Fruit fly (Drosophila melanogaster) whole organism, prepupa: Measurements from ENCODE around the gene Cpr64Ad.

Experiments
- CG10631 ChIP-seq: fragments of 200-800 bp; sonication (Bioruptor generic); optimal IDR thresholded peaks from 2 replicates; lab custom pipeline; 2016; ENCODE audit warnings: missing biosample characterization, missing genetic modification characterization
- CG10669 ChIP-seq: fragments of 200-800 bp; sonication (Bioruptor generic); optimal IDR thresholded peaks from 3 replicates; lab custom pipeline; 2018; ENCODE audit warnings: missing biosample characterization, mild to moderate bottlenecking, missing genetic modification characterization, moderate library complexity
- CG11294 ChIP-seq: fragments of 200-800 bp; sonication (Bioruptor generic); IDR thresholded peaks from 2 replicates; pipeline ENCODE4 v1.3.6; 2022; ENCODE audit warnings: missing biosample characterization, missing genetic modification characterization
- CG11762 ChIP-seq: fragments of 200-800 bp; sonication (Bioruptor generic); optimal IDR thresholded peaks from 3 replicates; lab custom pipeline; 2016; ENCODE audit warnings: missing biosample characterization, missing genetic modification characterization; ENCODE audit not compliant: insufficient read depth
- CG15336 ChIP-seq: fragments of 200-800 bp; sonication (Bioruptor generic); IDR thresholded peaks from 2 replicates; pipeline ENCODE4 v1.3.6; 2022; ENCODE audit warnings: missing biosample characterization, missing genetic modification characterization
- CG1621 ChIP-seq: fragments of 200-800 bp; sonication (Bioruptor generic); optimal IDR thresholded peaks from 3 replicates; lab custom pipeline; 2018; ENCODE audit warnings: missing biosample characterization, mild to moderate bottlenecking, missing genetic modification characterization
- CG3032 ChIP-seq: fragments of 200-800 bp; optimal IDR thresholded peaks from 2 replicates; lab custom pipeline; 2019; ENCODE audit warnings: missing biosample characterization, mild to moderate bottlenecking, missing genetic modification characterization, moderate library complexity
- CG31627 ChIP-seq: fragments of 200-800 bp; sonication (Bioruptor generic); optimal IDR thresholded peaks from 3 replicates; lab custom pipeline; 2016; ENCODE audit warnings: missing biosample characterization, missing genetic modification characterization
- CG3919 ChIP-seq: fragments of 200-800 bp; sonication (Bioruptor generic); optimal IDR thresholded peaks from 3 replicates; lab custom pipeline; 2016; ENCODE audit warnings: missing biosample characterization, missing genetic modification characterization
- CG6276 ChIP-seq: fragments of 200-800 bp; sonication (Bioruptor generic); optimal IDR thresholded peaks from 2 replicates; lab custom pipeline; 2017; ENCODE audit warnings: missing biosample characterization, mild to moderate bottlenecking, missing genetic modification characterization
- CG6792 ChIP-seq: fragments of 200-800 bp; sonication (Bioruptor generic); optimal IDR thresholded peaks from 3 replicates; lab custom pipeline; 2016; ENCODE audit warnings: missing biosample characterization, missing genetic modification characterization
- CG7368 ChIP-seq: fragments of 200-800 bp; sonication (Bioruptor generic); optimal IDR thresholded peaks from 3 replicates; lab custom pipeline; 2016; ENCODE audit warnings: missing biosample characterization, missing genetic modification characterization
- CG8119 ChIP-seq: fragments of 200-800 bp; sonication (Bioruptor generic); IDR thresholded peaks from 3 replicates; pipeline ENCODE4 v1.3.6; 2022; ENCODE audit warnings: missing biosample characterization, missing genetic modification characterization
- CG8319 ChIP-seq: fragments of 200-800 bp; sonication (Bioruptor generic); optimal IDR thresholded peaks from 3 replicates; lab custom pipeline; 2016; ENCODE audit warnings: missing biosample characterization, missing genetic modification characterization
- CG8632 ChIP-seq: fragments of 200-800 bp; sonication (Bioruptor generic); optimal IDR thresholded peaks from 3 replicates; lab custom pipeline; 2016; ENCODE audit warnings: missing biosample characterization, missing genetic modification characterization
- CG9139 ChIP-seq: fragments of 200-800 bp; sonication (Bioruptor generic); optimal IDR thresholded peaks from 3 replicates; lab custom pipeline; 2017; ENCODE audit warnings: missing biosample characterization, mild to moderate bottlenecking, missing genetic modification characterization
- Eip75B ChIP-seq: fragments of 200-800 bp; sonication (Bioruptor generic); optimal IDR thresholded peaks from 3 replicates; lab custom pipeline; 2016; ENCODE audit warnings: missing biosample characterization, missing genetic modification characterization
- Eip78C ChIP-seq: fragments of 200-800 bp; sonication (Bioruptor generic); peaks from one replicate; lab custom pipeline; 2016; ENCODE audit warnings: missing biosample characterization, missing genetic modification characterization
- Eip93F ChIP-seq: fragments of 200-800 bp; sonication (Bioruptor generic); optimal IDR thresholded peaks from 2 replicates; lab custom pipeline; 2016; ENCODE audit warnings: missing biosample characterization, mild to moderate bottlenecking, missing genetic modification characterization
- Ets21C ChIP-seq: fragments of 200-800 bp; sonication (Bioruptor generic); optimal IDR thresholded peaks from 3 replicates; lab custom pipeline; 2016; ENCODE audit warnings: missing biosample characterization, missing genetic modification characterization
- Ets96B ChIP-seq: fragments of 200-800 bp; optimal IDR thresholded peaks from 2 replicates; lab custom pipeline; 2019; ENCODE audit warnings: missing biosample characterization, mild to moderate bottlenecking, missing genetic modification characterization, moderate library complexity
- Gug ChIP-seq: fragments of 200-800 bp; sonication (Bioruptor generic); IDR thresholded peaks from 2 replicates; pipeline ENCODE4 v1.3.6; 2022; ENCODE audit warnings: missing biosample characterization, missing genetic modification characterization
- Hr38 ChIP-seq: sonication (Bioruptor generic); optimal IDR thresholded peaks from 2 replicates; lab custom pipeline; 2016; ENCODE audit warnings: missing biosample characterization, missing genetic modification characterization
- Hr39 ChIP-seq: fragments of 200-800 bp; sonication (Bioruptor generic); optimal IDR thresholded peaks from 2 replicates; lab custom pipeline; 2016; ENCODE audit warnings: missing biosample characterization, missing genetic modification characterization
- Smox ChIP-seq: fragments of 200-800 bp; sonication (Bioruptor generic); optimal IDR thresholded peaks from 3 replicates; lab custom pipeline; 2016; ENCODE audit warnings: missing biosample characterization, missing genetic modification characterization
- Sox14 ChIP-seq: fragments of 200-800 bp; sonication (Bioruptor generic); optimal IDR thresholded peaks from 3 replicates; lab custom pipeline; 2016; ENCODE audit warnings: missing biosample characterization, missing genetic modification characterization
- Sox15 ChIP-seq: fragments of 200-800 bp; sonication (Bioruptor generic); optimal IDR thresholded peaks from 3 replicates; lab custom pipeline; 2016; ENCODE audit warnings: missing biosample characterization, missing genetic modification characterization
- acj6 ChIP-seq: fragments of 200-800 bp; sonication (Bioruptor generic); optimal IDR thresholded peaks from 3 replicates; lab custom pipeline; 2016; ENCODE audit warnings: missing biosample characterization, missing genetic modification characterization
- cyc ChIP-seq: fragments of 200-800 bp; sonication (Bioruptor generic); optimal IDR thresholded peaks from 3 replicates; lab custom pipeline; 2016; ENCODE audit warnings: missing biosample characterization, missing genetic modification characterization
- dac ChIP-seq: fragments of 200-800 bp; sonication (Bioruptor generic); optimal IDR thresholded peaks from 2 replicates; lab custom pipeline; 2017; ENCODE audit warnings: missing biosample characterization, mild to moderate bottlenecking, missing genetic modification characterization
- eg ChIP-seq: fragments of 200-800 bp; sonication (Bioruptor generic); IDR thresholded peaks from 3 replicates; pipeline ENCODE4 v1.3.6; 2022; ENCODE audit warnings: missing biosample characterization, missing genetic modification characterization
- esn ChIP-seq: fragments of 200-800 bp; sonication (Bioruptor generic); optimal IDR thresholded peaks from 2 replicates; lab custom pipeline; 2016; ENCODE audit warnings: missing biosample characterization, mild to moderate bottlenecking, missing genetic modification characterization, moderate library complexity
- fd59A ChIP-seq: fragments of 200-800 bp; sonication (Bioruptor generic); optimal IDR thresholded peaks from 2 replicates; lab custom pipeline; 2017; ENCODE audit warnings: missing biosample characterization, mild to moderate bottlenecking, missing genetic modification characterization, missing genetic modification reagents
- fkh ChIP-seq: fragments of 200-800 bp; sonication (Bioruptor generic); optimal IDR thresholded peaks from 3 replicates; lab custom pipeline; 2017; ENCODE audit warnings: missing biosample characterization, mild to moderate bottlenecking, missing genetic modification characterization, moderate library complexity
- lz ChIP-seq: fragments of 200-800 bp; sonication (Bioruptor generic); optimal IDR thresholded peaks from 3 replicates; lab custom pipeline; 2016; ENCODE audit warnings: missing biosample characterization, missing genetic modification characterization
- pdm3 ChIP-seq: fragments of 200-800 bp; sonication (Bioruptor generic); optimal IDR thresholded peaks from 3 replicates; lab custom pipeline; 2016; ENCODE audit warnings: missing biosample characterization, missing genetic modification characterization
- spab ChIP-seq: fragments of 200-800 bp; sonication (Bioruptor generic); optimal IDR thresholded peaks from 2 replicates; lab custom pipeline; 2017; ENCODE audit warnings: missing biosample characterization, mild to moderate bottlenecking, missing genetic modification characterization, missing genetic modification reagents
- ss ChIP-seq, 2 experiments: fragments of 200-800 bp; sonication (Bioruptor generic); optimal IDR thresholded peaks; 2 replicates in 1 of 2; 3 replicates in 1 of 2; lab custom pipeline; 2017 to 2018; ENCODE audit warnings: mild to moderate bottlenecking in 2 of 2, missing biosample characterization in 2 of 2, missing genetic modification characterization in 2 of 2, moderate library complexity in 1 of 2
- svp ChIP-seq: fragments of 200-800 bp; sonication (Bioruptor generic); peaks from one replicate; lab custom pipeline; 2016; ENCODE audit warnings: missing biosample characterization, missing genetic modification characterization
- topi ChIP-seq: fragments of 200-800 bp; sonication (Bioruptor generic); optimal IDR thresholded peaks from 3 replicates; lab custom pipeline; 2016; ENCODE audit warnings: missing biosample characterization, missing genetic modification characterization
- vri ChIP-seq: fragments of 200-800 bp; sonication (Bioruptor generic); optimal IDR thresholded peaks from 3 replicates; lab custom pipeline; 2016; ENCODE audit warnings: missing biosample characterization, mild to moderate bottlenecking, missing genetic modification characterization

Gene Cpr64Ad

DNA sequence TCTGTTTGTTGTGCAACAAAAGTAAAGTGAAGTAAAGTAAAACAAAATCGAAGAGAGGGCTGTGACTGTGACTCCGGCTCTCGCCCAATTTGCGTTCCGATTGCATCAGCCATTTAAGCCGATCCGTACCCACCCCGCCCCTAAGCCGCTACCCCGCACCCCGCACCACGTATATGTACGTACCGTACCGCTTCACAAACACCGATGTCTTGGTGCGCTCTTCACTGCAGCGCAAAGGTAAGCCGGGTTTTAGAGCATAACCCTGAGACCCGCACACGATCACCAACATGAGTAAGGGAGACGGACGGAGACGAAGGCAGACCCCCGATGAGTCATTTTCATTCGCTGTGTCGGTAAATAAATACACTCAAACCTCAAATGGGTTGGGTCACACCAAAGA is 17.0 kb downstream of the Cpr64Ad start:
- TF ChIP-seq CG1621 (tag; lab: Kevin White, UChicago) (peak; percentile 22), Eip78C (GFP tag; lab: Kevin White, UChicago) (no peak), CG3919 (no peak)

DNA sequence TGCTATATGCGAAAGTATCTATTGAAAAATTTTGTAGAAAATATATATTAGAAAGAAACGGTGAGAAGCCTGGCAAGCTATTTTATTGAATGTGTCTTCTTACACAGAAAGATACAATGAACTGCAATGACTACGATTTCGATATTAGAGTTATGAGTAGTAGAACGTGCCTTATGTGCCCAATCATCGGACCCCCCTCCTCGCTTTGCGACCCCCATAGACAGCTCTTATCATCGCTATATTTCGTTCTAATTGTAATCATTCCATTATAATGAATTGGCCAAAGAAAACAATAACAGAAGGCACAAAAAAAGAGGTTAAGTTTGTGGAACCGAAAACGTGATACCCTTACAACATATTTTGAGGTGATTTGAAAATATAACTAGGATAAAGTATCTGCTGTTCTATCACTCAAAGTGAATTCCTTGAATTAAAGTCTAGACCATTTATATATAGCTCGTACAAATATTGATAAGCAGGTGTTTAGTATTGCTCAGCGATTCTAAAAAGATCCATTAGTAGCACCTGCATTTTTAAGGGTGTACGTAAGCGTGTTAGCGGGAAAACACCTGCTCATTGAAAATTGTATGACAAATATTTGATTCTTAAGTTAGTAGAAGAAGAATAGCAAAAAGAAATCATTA is 17.7 kb downstream of the Cpr64Ad start:
- TF ChIP-seq vri (peak; percentile 18), CG8319 (GFP tag; lab: Kevin White, UChicago) (no peak), svp (peak; percentile 18), CG7368 (no peak), Hr38 (GFP tag; lab: Kevin White, UChicago) (no peak), Hr39 (peak; percentile 23), Eip78C (GFP tag; lab: Kevin White, UChicago) (peak; percentile 50), esn (GFP tag; lab: Kevin White, UChicago) (peak; percentile 14), lz (GFP tag; lab: Kevin White, UChicago) (no peak)

DNA sequence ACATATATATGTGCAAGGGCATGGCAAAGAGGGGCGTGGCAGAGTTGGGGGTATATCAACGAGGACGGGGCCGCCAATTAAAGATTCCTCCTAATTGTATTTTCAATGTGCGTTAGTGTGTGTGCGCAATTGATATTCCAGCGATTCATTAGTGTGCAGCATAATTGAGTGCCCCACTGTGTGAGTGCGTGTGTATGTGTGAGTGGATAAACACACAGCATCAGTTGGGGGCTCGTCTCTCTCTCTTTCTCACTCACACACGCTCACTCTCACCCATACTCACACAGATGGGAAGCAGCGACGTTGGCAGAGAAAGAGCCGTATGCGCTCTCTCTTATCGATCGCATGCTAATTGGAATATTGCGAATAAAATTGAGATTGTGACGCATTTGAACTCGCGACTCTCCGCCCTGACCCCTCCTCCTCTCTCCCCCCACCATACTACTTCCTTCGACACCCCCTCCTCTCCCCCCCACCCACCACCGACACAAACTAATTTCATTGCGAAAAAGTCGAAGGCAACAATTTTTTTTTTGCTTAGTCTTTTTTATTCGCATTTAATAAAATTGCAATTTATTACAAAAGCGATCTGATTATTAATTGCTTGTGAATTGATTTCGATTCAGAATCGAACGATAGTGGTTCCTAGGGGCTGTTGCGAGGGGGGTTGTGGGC is 18.6 kb downstream of the Cpr64Ad start:
- TF ChIP-seq cyc (GFP tag; lab: Kevin White, UChicago) (no peak), CG6792 (GFP tag; lab: Kevin White, UChicago) (no peak), CG6276 (GFP tag; lab: Kevin White, UChicago) (no peak), ss (GFP tag; optimal IDR thresholded peaks at IDR 0.05; lab: Kevin White, UChicago) (peak in 1 of 2 experiments; percentile 46), CG3032 (tag; lab: Kevin White, UChicago) (no peak), svp (peak; percentile 84), Eip75B (GFP tag; lab: Kevin White, UChicago) (no peak), spab (GFP tag; lab: Kevin White, UChicago) (no peak), Ets21C (GFP tag; lab: Kevin White, UChicago) (no peak), eg (GFP tag; lab: Robert Waterston, UW) (no peak), Ets96B (tag; lab: Kevin White, UChicago) (no peak), CG8119 (no peak), Sox15 (GFP tag; lab: Kevin White, UChicago) (no peak), CG15336 (GFP tag; lab: Robert Waterston, UW) (0 out of 2 replicates have a peak, but pooled peaks have one; percentile 18), CG10631 (GFP tag; lab: Kevin White, UChicago) (no peak), CG8632 (no peak), Gug (GFP tag; lab: Robert Waterston, UW) (no peak), CG11762 (no peak), topi (GFP tag; lab: Kevin White, UChicago) (no peak), dac (GFP tag; lab: Kevin White, UChicago) (no peak), acj6 (GFP tag; lab: Kevin White, UChicago) (no peak), Hr39 (no peak), Eip93F (GFP tag; lab: Kevin White, UChicago) (no peak), CG3919 (no peak), fd59A (GFP tag; lab: Kevin White, UChicago) (no peak), Sox14 (GFP tag; lab: Kevin White, UChicago) (no peak), CG11294 (GFP tag; lab: Robert Waterston, UW) (no peak), CG10669 (GFP tag; lab: Kevin White, UChicago) (no peak), Smox (no peak), fkh (GFP tag; lab: Kevin White, UChicago) (peak; percentile 42), CG31627 (GFP tag; lab: Kevin White, UChicago) (no peak), pdm3 (no peak), CG9139 (GFP tag; lab: Kevin White, UChicago) (no peak)
